Fruit fly (Drosophila melanogaster): Measurements from ENCODE around the gene acs.

Gene acs

dm6 chr3L:2004732-2005131 lies 33.3 kb downstream of the acs start (continued):
- TF ChIP-seq Jarid2 (GFP tag; optimal IDR thresholded peaks at IDR 0.05) (no peak), CG11093 (GFP tag; IDR thresholded peaks at IDR 0.05) (no peak), Six4 (GFP tag; optimal IDR thresholded peaks at IDR 0.05) (no peak), luna (GFP tag; optimal IDR thresholded peaks at IDR 0.05) (no peak), CG5953 (GFP tag; IDR thresholded peaks at IDR 0.05) (no peak), CG4282 (GFP tag; optimal IDR thresholded peaks at IDR 0.05) (no peak), CG17385 (GFP tag; optimal IDR thresholded peaks at IDR 0.05) (peak; percentile 17), CG7357 (GFP tag; IDR thresholded peaks at IDR 0.05) (no peak), CG13123 (GFP tag; optimal IDR thresholded peaks at IDR 0.05) (no peak), CG7271 (tag; optimal IDR thresholded peaks at IDR 0.05) (no peak), pzg (GFP tag; optimal IDR thresholded peaks at IDR 0.05) (no peak), D19B (GFP tag; optimal IDR thresholded peaks at IDR 0.05) (no peak), toy (GFP tag; IDR thresholded peaks at IDR 0.05) (no peak), Lhr (GFP tag; optimal IDR thresholded peaks at IDR 0.05) (no peak), CG3838 (GFP tag; optimal IDR thresholded peaks at IDR 0.05) (no peak), CG16863 (GFP tag; optimal IDR thresholded peaks at IDR 0.05) (peak; percentile 22), vvl (GFP tag; IDR thresholded peaks at IDR 0.05) (no peak), gt (GFP tag; IDR thresholded peaks at IDR 0.05) (no peak), Aef1 (GFP tag; IDR thresholded peaks at IDR 0.05) (no peak), sug (tag; optimal IDR thresholded peaks at IDR 0.05) (no peak), Rx (GFP tag; IDR thresholded peaks at IDR 0.05) (no peak), fd64A (GFP tag; optimal IDR thresholded peaks at IDR 0.05) (peak; percentile 21), Rfx (GFP tag; IDR thresholded peaks at IDR 0.05) (0 out of 2 replicates have a peak, but pooled peaks have one; percentile 4), CG33213 (GFP tag; optimal IDR thresholded peaks at IDR 0.05) (no peak), CG4424 (GFP tag; optimal IDR thresholded peaks at IDR 0.05) (no peak), Mad (GFP tag; optimal IDR thresholded peaks at IDR 0.05) (no peak), cato (GFP tag; optimal IDR thresholded peaks at IDR 0.05; ENCODE audit: borderline replicate concordance) (no peak), dimm (GFP tag; IDR thresholded peaks at IDR 0.05) (no peak), danr (GFP tag; IDR thresholded peaks at IDR 0.05) (no peak), Sin3A (optimal IDR thresholded peaks at IDR 0.05) (no peak), Dip2 (GFP tag; IDR thresholded peaks at IDR 0.05) (no peak), Doc3 (GFP tag; IDR thresholded peaks at IDR 0.05; ENCODE audit: partially characterized antibody) (no peak), gsb (GFP tag; IDR thresholded peaks at IDR 0.05) (no peak), NFAT (GFP tag; IDR thresholded peaks at IDR 0.05) (no peak), chif (GFP tag; optimal IDR thresholded peaks at IDR 0.05) (no peak), CG1602 (GFP tag; optimal IDR thresholded peaks at IDR 0.05) (no peak), crc (GFP tag; optimal IDR thresholded peaks at IDR 0.05) (no peak), CG18764 (GFP tag; optimal IDR thresholded peaks at IDR 0.05) (no peak), emc (GFP tag; optimal IDR thresholded peaks at IDR 0.05) (no peak), CG3847 (GFP tag; IDR thresholded peaks at IDR 0.05) (no peak), CG13287 (GFP tag; IDR thresholded peaks at IDR 0.05; ENCODE audit: partially characterized antibody) (no peak), CG13894 (tag; optimal IDR thresholded peaks at IDR 0.05) (no peak), slou (GFP tag; optimal IDR thresholded peaks at IDR 0.05) (no peak), CG17186 (GFP tag; optimal IDR thresholded peaks at IDR 0.05) (no peak), ci (GFP tag; IDR thresholded peaks at IDR 0.05) (0 out of 3 replicates have a peak, but pooled peaks have one; percentile 41), so (GFP tag; IDR thresholded peaks at IDR 0.05) (no peak), fu2 (GFP tag; optimal IDR thresholded peaks at IDR 0.05) (no peak), CG14441 (GFP tag; IDR thresholded peaks at IDR 0.05) (no peak), CG13424 (tag; optimal IDR thresholded peaks at IDR 0.05) (no peak), mirr (GFP tag; optimal IDR thresholded peaks at IDR 0.05) (no peak), trem (tag; optimal IDR thresholded peaks at IDR 0.05) (no peak), CG2712 (tag; optimal IDR thresholded peaks at IDR 0.05) (no peak), CG10959 (GFP tag; IDR thresholded peaks at IDR 0.05) (no peak), Elba2 (GFP tag; optimal IDR thresholded peaks at IDR 0.05) (no peak)

Measured in whole organism, embryonic.